Worm (Caenorhabditis elegans) whole organism, mixed stage, embryonic: ENCODE data around the gene fbxc-53.
"Not testable (repeated sequence)": the region's sequence is repeated elsewhere in the genome, so short reads cannot be mapped to it uniquely, and the experiment has no call there.

Experiments used
- blmp-1 ChIP-seq: fragments of 150-350 bp; optimal IDR thresholded peaks from 2 replicates; lab custom pipeline; 2014; ENCODE audit warnings: missing biosample characterization, missing genetic modification characterization
- ceh-43 ChIP-seq: fragments of 200-800 bp; sonication (Bioruptor generic); optimal IDR thresholded peaks from 2 replicates; lab custom pipeline; 2018; ENCODE audit warnings: mild to moderate bottlenecking, missing genetic modification characterization, moderate library complexity, missing compliant biosample characterization
- ces-1 ChIP-seq: fragments of 150-350 bp; optimal IDR thresholded peaks from 2 replicates; lab custom pipeline; 2014; ENCODE audit warnings: missing biosample characterization, missing genetic modification reagents, missing genetic modification characterization
- hlh-1 ChIP-seq: fragments of 150-350 bp; optimal IDR thresholded peaks from 2 replicates; lab custom pipeline; 2014; ENCODE audit warnings: missing biosample characterization, missing genetic modification reagents, missing genetic modification characterization
- lin-13 ChIP-seq: fragments of 150-350 bp; optimal IDR thresholded peaks from 2 replicates; lab custom pipeline; 2014; ENCODE audit warnings: missing biosample characterization, missing genetic modification characterization
- lin-32 ChIP-seq: fragments of 200-800 bp; sonication (Bioruptor generic); optimal IDR thresholded peaks from 2 replicates; lab custom pipeline; 2018; ENCODE audit warnings: mild to moderate bottlenecking, missing genetic modification characterization, missing compliant biosample characterization
- lsy-2 ChIP-seq: fragments of 150-350 bp; optimal IDR thresholded peaks from 2 replicates; lab custom pipeline; 2014; ENCODE audit warnings: missing biosample characterization, missing genetic modification characterization
- nhr-237 ChIP-seq: fragments of 150-350 bp; optimal IDR thresholded peaks from 2 replicates; lab custom pipeline; 2014; ENCODE audit warnings: missing biosample characterization, missing genetic modification characterization
- nhr-28 ChIP-seq: fragments of 150-350 bp; optimal IDR thresholded peaks from 2 replicates; lab custom pipeline; 2014; ENCODE audit warnings: missing biosample characterization, missing genetic modification characterization
- pha-4 ChIP-seq: fragments of 150-350 bp; optimal IDR thresholded peaks from 2 replicates; lab custom pipeline; 2018; ENCODE audit warnings: missing biosample characterization, missing genetic modification reagents, missing genetic modification characterization
- snpc-4 ChIP-seq: fragments of 150-350 bp; optimal IDR thresholded peaks from 2 replicates; lab custom pipeline; 2014; ENCODE audit warnings: missing biosample characterization, missing genetic modification characterization
- unc-39 ChIP-seq: fragments of 150-350 bp; optimal IDR thresholded peaks from 2 replicates; lab custom pipeline; 2014; ENCODE audit warnings: missing biosample characterization, missing genetic modification characterization

- TF ChIP-seq nhr-237 (tag; lab: Kevin White, UChicago); lsy-2; blmp-1; pha-4 (tag; lab: Kevin White, UChicago); lin-13 (tag; lab: Kevin White, UChicago); lin-32 (GFP tag; lab: Kevin White, UChicago); hlh-1; ceh-43 (GFP tag; lab: Kevin White, UChicago); unc-39; snpc-4 (tag; lab: Kevin White, UChicago); nhr-28 (tag; lab: Kevin White, UChicago); ces-1 (GFP tag; lab: Kevin White, UChicago): not testable (repeated sequence)
Measured at ce11 chrII:3761599-3761998, 50.5 kb downstream of the fbxc-53 start, which contains the start of gene T24E12.6.
